Worm (Caenorhabditis elegans) whole organism, young adult: ENCODE results near the gene F11D11.4.

Experiments used
- B0261.1 ChIP-seq: sonication (generic microtip); optimal IDR thresholded peaks from 2 replicates; lab custom pipeline; 2016; ENCODE audit warnings: mild to moderate bottlenecking, missing genetic modification characterization, moderate library complexity, missing compliant biosample characterization
- D2030.7 ChIP-seq: fragments of 200-800 bp; sonication (Bioruptor generic); IDR thresholded peaks from 2 replicates; pipeline ENCODE4 v1.3.6; 2022; ENCODE audit warnings: missing genetic modification reagents, missing genetic modification characterization, missing compliant biosample characterization
- F10E7.11 ChIP-seq: sonication (generic microtip); optimal IDR thresholded peaks from 2 replicates; lab custom pipeline; 2017; ENCODE audit warnings: mild to moderate bottlenecking, missing genetic modification characterization, moderate library complexity, missing compliant biosample characterization
- F39B2.1 ChIP-seq: fragments of 200-800 bp; sonication (Bioruptor generic); IDR thresholded peaks from 2 replicates; pipeline ENCODE4 v1.3.6; 2022; ENCODE audit warnings: missing genetic modification reagents, missing genetic modification characterization, missing compliant biosample characterization
- F55B11.4 ChIP-seq: sonication (generic microtip); optimal IDR thresholded peaks from 2 replicates; lab custom pipeline; 2016; ENCODE audit warnings: missing compliant biosample characterization, missing genetic modification characterization, borderline replicate concordance; ENCODE audit not compliant: insufficient read depth
- T26A5.8 ChIP-seq: sonication (generic microtip); optimal IDR thresholded peaks from 2 replicates; lab custom pipeline; 2016; ENCODE audit warnings: missing genetic modification characterization, missing compliant biosample characterization
- akir-1 ChIP-seq: fragments of 200-800 bp; sonication (Bioruptor generic); optimal IDR thresholded peaks from 2 replicates; lab custom pipeline; 2018; ENCODE audit warnings: mild to moderate bottlenecking, missing genetic modification characterization, moderate library complexity, missing compliant biosample characterization
- athp-1 ChIP-seq: sonication (generic microtip); optimal IDR thresholded peaks from 2 replicates; lab custom pipeline; 2017; ENCODE audit warnings: mild to moderate bottlenecking, missing genetic modification characterization, missing compliant biosample characterization
- cebp-1 ChIP-seq, 2 experiments: fragments of 200-800 bp in 1 of 2; sonication (Bioruptor generic) in 1 of 2; sonication (generic microtip) in 1 of 2; IDR thresholded peaks in 1 of 2; optimal IDR thresholded peaks in 1 of 2; 2 replicates each; pipeline versions ENCODE4 v1.3.6 to Lab custom; 2017 to 2022; ENCODE audit warnings: missing compliant biosample characterization in 2 of 2, missing genetic modification characterization in 2 of 2, mild to moderate bottlenecking in 1 of 2, missing genetic modification reagents in 1 of 2, moderate library complexity in 1 of 2
- ets-4 ChIP-seq: fragments of 200-800 bp; sonication (Bioruptor generic); optimal IDR thresholded peaks from 2 replicates; lab custom pipeline; 2018; ENCODE audit warnings: mild to moderate bottlenecking, missing genetic modification characterization, missing compliant biosample characterization
- hmg-1.2 ChIP-seq: fragments of 200-800 bp; sonication (Bioruptor generic); IDR thresholded peaks from 2 replicates; pipeline ENCODE4 v1.3.6; 2022; ENCODE audit warnings: missing genetic modification reagents, missing genetic modification characterization, missing compliant biosample characterization
- let-526 ChIP-seq: fragments of 200-800 bp; sonication (Bioruptor generic); IDR thresholded peaks from 2 replicates; pipeline ENCODE4 v1.3.6; 2022; ENCODE audit warnings: missing genetic modification reagents, missing genetic modification characterization, missing compliant biosample characterization
- lin-35 ChIP-seq, 3 experiments: fragments of 150-350 bp in 2 of 3; sonication (generic microtip) in 1 of 3; optimal IDR thresholded peaks; 2 replicates each; lab custom pipeline; 2014 to 2018; ENCODE audit warnings: missing biosample characterization in 3 of 3, missing genetic modification characterization in 3 of 3, missing genetic modification reagents in 3 of 3
- lin-54 ChIP-seq: fragments of 200-800 bp; sonication (Bioruptor generic); optimal IDR thresholded peaks from 2 replicates; lab custom pipeline; 2018; ENCODE audit warnings: mild to moderate bottlenecking, missing genetic modification characterization, missing compliant biosample characterization
- lsy-27 ChIP-seq: sonication (generic microtip); optimal IDR thresholded peaks from 2 replicates; lab custom pipeline; 2017; ENCODE audit warnings: missing genetic modification characterization, mild to moderate bottlenecking, missing compliant biosample characterization, antibody characterized with exemption, missing genotype, borderline replicate concordance; ENCODE audit not compliant: insufficient read depth
- madf-3 ChIP-seq: fragments of 200-800 bp; sonication (Bioruptor generic); IDR thresholded peaks from 2 replicates; pipeline ENCODE4 v1.3.6; 2022; ENCODE audit warnings: missing genetic modification reagents, missing genetic modification characterization, missing compliant biosample characterization
- madf-8 ChIP-seq: fragments of 200-800 bp; sonication (Bioruptor generic); conservative IDR thresholded peaks from 2 replicates; pipeline ENCODE4 v1.3.6; 2022; ENCODE audit warnings: missing genetic modification reagents, missing genetic modification characterization, missing compliant biosample characterization
- mcd-1 ChIP-seq: fragments of 200-800 bp; sonication (Bioruptor generic); IDR thresholded peaks from 2 replicates; pipeline ENCODE4 v1.3.6; 2022; ENCODE audit warnings: missing genetic modification reagents, missing genetic modification characterization, missing compliant biosample characterization
- nhr-120 ChIP-seq: fragments of 200-800 bp; sonication (Bioruptor generic); IDR thresholded peaks from 2 replicates; pipeline ENCODE4 v1.3.6; 2022; ENCODE audit warnings: missing genetic modification characterization, missing compliant biosample characterization
- nhr-80 ChIP-seq: sonication (generic microtip); optimal IDR thresholded peaks from 2 replicates; lab custom pipeline; 2016; ENCODE audit warnings: missing genetic modification characterization, missing compliant biosample characterization
- nhr-90 ChIP-seq: sonication (generic microtip); optimal IDR thresholded peaks from 2 replicates; lab custom pipeline; 2016; ENCODE audit warnings: missing genotype, mild to moderate bottlenecking, missing genetic modification characterization, missing compliant biosample characterization
- pbrm-1 ChIP-seq: fragments of 200-800 bp; sonication (Bioruptor generic); IDR thresholded peaks from 2 replicates; pipeline ENCODE4 v1.3.6; 2022; ENCODE audit warnings: missing genetic modification reagents, missing genetic modification characterization, missing compliant biosample characterization
- rcor-1 ChIP-seq: fragments of 200-800 bp; sonication (Bioruptor generic); IDR thresholded peaks from 2 replicates; pipeline ENCODE4 v1.3.6; 2022; ENCODE audit warnings: missing genetic modification reagents, missing genetic modification characterization, missing compliant biosample characterization
- rec-8 ChIP-seq, 2 experiments: sonication (generic microtip); optimal IDR thresholded peaks; 2 replicates each; lab custom pipeline; 2016; ENCODE audit warnings: mild to moderate bottlenecking in 2 of 2, missing genetic modification characterization in 2 of 2, missing genetic modification reagents in 2 of 2, missing genotype in 2 of 2, missing biosample characterization in 1 of 2, missing compliant biosample characterization in 1 of 2, moderate library complexity in 1 of 2
- rpc-1 ChIP-seq, 2 experiments: fragments of 150-350 bp in 1 of 2; sonication (generic microtip) in 1 of 2; optimal IDR thresholded peaks; 2 replicates each; lab custom pipeline; 2014 to 2018; ENCODE audit warnings: missing biosample characterization in 1 of 2, missing genetic modification characterization in 1 of 2, missing genetic modification reagents in 1 of 2, missing genotype in 1 of 2
- sea-2 ChIP-seq: fragments of 200-800 bp; sonication (Bioruptor generic); IDR thresholded peaks from 2 replicates; pipeline ENCODE4 v1.3.6; 2022; ENCODE audit warnings: missing genetic modification characterization, missing compliant biosample characterization
- snpc-3.4 ChIP-seq: sonication (generic microtip); optimal IDR thresholded peaks from 2 replicates; lab custom pipeline; 2017; ENCODE audit warnings: missing genetic modification characterization, mild to moderate bottlenecking, missing compliant biosample characterization, antibody characterized with exemption, moderate library complexity, missing genotype, missing genetic modification reagents
- xnd-1 ChIP-seq: sonication (generic microtip); optimal IDR thresholded peaks from 2 replicates; lab custom pipeline; 2016; ENCODE audit warnings: missing genotype, missing genetic modification reagents, missing genetic modification characterization, missing compliant biosample characterization
- zfh-2 ChIP-seq: fragments of 200-800 bp; sonication (Bioruptor generic); conservative IDR thresholded peaks from 2 replicates; pipeline ENCODE4 v1.3.6; 2022; ENCODE audit warnings: missing genetic modification reagents, missing genetic modification characterization, missing compliant biosample characterization
- ztf-18 ChIP-seq: sonication (generic microtip); optimal IDR thresholded peaks from 2 replicates; lab custom pipeline; 2016; ENCODE audit warnings: missing genotype, mild to moderate bottlenecking, missing genetic modification characterization, missing compliant biosample characterization
- ztf-25 ChIP-seq: fragments of 200-800 bp; sonication (Bioruptor generic); IDR thresholded peaks from 2 replicates; pipeline ENCODE4 v1.3.6; 2022; ENCODE audit warnings: missing genetic modification reagents, missing genetic modification characterization, missing compliant biosample characterization

F11D11.4 gene

ce11 chrV:18787417-18787918 lies 26.3 kb downstream of the F11D11.4 start, which contains the start of gene Y17D7B.2:
TSS of gene Y17D7B.2 (plus strand) at chrV:18787739.
- TF ChIP-seq rec-8 (tag; optimal IDR thresholded peaks at IDR 0.05; lab: Kevin White, UChicago) (no peak), ztf-25 (GFP tag; lab: Robert Waterston, UW) (no peak), cebp-1 (GFP tag; IDR thresholded peaks at IDR 0.05; lab: Robert Waterston, UW) (peak; percentile 64; the same call in 1 of the 2 replicates), cebp-1 (tag; optimal IDR thresholded peaks at IDR 0.05; lab: Kevin White, UChicago) (peak; percentile 96), pbrm-1 (GFP tag; lab: Robert Waterston, UW) (no peak), rpc-1 (optimal IDR thresholded peaks at IDR 0.05; lab: Kevin White, UChicago) (no peak), rpc-1 (tag; optimal IDR thresholded peaks at IDR 0.05; lab: Kevin White, UChicago) (no peak)

ce11 chrV:18790658-18791057 lies 29.5 kb downstream of the F11D11.4 start, which contains the start of gene nhr-231:
TSS of gene nhr-231 (plus strand) at chrV:18790958.
- TF ChIP-seq cebp-1 (GFP tag; IDR thresholded peaks at IDR 0.05; lab: Robert Waterston, UW) (no peak), cebp-1 (tag; optimal IDR thresholded peaks at IDR 0.05; lab: Kevin White, UChicago) (peak; percentile 14), akir-1 (GFP tag; lab: Kevin White, UChicago) (no peak)
- TF ChIP-seq, all 124 proteins: peak for 1

ce11 chrV:18800811-18801210 lies 39.6 kb downstream of the F11D11.4 start, which contains the start of gene nhr-170:
TSS of gene nhr-170 (minus strand) at chrV:18800826.
- peak; percentile 17 for TF ChIP-seq nhr-80 (tag; lab: Kevin White, UChicago)
- no peak for TF ChIP-seq madf-8 (GFP tag; lab: Robert Waterston, UW)
- no peak for TF ChIP-seq akir-1 (GFP tag; lab: Kevin White, UChicago)
- no peak for TF ChIP-seq lin-35 (GFP tag; optimal IDR thresholded peaks at IDR 0.05; lab: Kevin White, UChicago)
- no peak for TF ChIP-seq nhr-90 (tag; lab: Kevin White, UChicago)

- TF ChIP-seq lsy-27 = no peak
- TF ChIP-seq sea-2 (GFP tag; lab: Robert Waterston, UW) = no peak
These were observed 40.9 kb downstream of the F11D11.4 start, which contains the start of gene C54E10.11 for ce11 chrV:18802077-18802476. TSS of gene C54E10.11 (minus strand) at chrV:18802177.

- TF ChIP-seq let-526 (GFP tag; lab: Robert Waterston, UW) (no peak), F39B2.1 (GFP tag; lab: Robert Waterston, UW) (no peak), snpc-3.4 (tag; lab: Kevin White, UChicago) (no peak), mcd-1 (GFP tag; lab: Robert Waterston, UW) (no peak), ztf-18 (tag; lab: Kevin White, UChicago) (no peak), athp-1 (tag; lab: Kevin White, UChicago) (no peak), T26A5.8 (tag; lab: Kevin White, UChicago) (no peak), xnd-1 (no peak)
These were observed 42.1 kb downstream of the F11D11.4 start, which contains the start of gene C54E10.10 for ce11 chrV:18803260-18803659. TSS of gene C54E10.10 (minus strand) at chrV:18803360.

ce11 chrV:18806409-18806808 lies 45.2 kb downstream of the F11D11.4 start, which contains the start of gene sri-10:
TSS of gene sri-10 (minus strand) at chrV:18806509.
- TF ChIP-seq nhr-120 (GFP tag; lab: Robert Waterston, UW) = no peak
- no peak for TF ChIP-seq D2030.7
- no peak for TF ChIP-seq rec-8 (tag; optimal IDR thresholded peaks at IDR 0.05; lab: Kevin White, UChicago)
- no peak for TF ChIP-seq madf-3
- no peak for TF ChIP-seq rcor-1 (GFP tag; lab: Robert Waterston, UW)

ce11 chrV:18808621-18809020 lies 47.4 kb downstream of the F11D11.4 start, which contains the start of gene C54E10.6:
TSS of gene C54E10.6 (minus strand) at chrV:18808729.
- TF ChIP-seq xnd-1 (no peak), lin-54 (GFP tag; lab: Kevin White, UChicago) (no peak), F55B11.4 (tag; lab: Kevin White, UChicago) (no peak), B0261.1 (no peak), ets-4 (GFP tag; lab: Kevin White, UChicago) (no peak), zfh-2 (0 out of 2 replicates have a peak, but pooled peaks have one; percentile 38), F39B2.1 (GFP tag; lab: Robert Waterston, UW) (no peak), F10E7.11 (no peak), hmg-1.2 (GFP tag; lab: Robert Waterston, UW) (peak; percentile 63; the same call in 1 of the 2 replicates), rec-8 (tag; optimal IDR thresholded peaks at IDR 0.05; lab: Kevin White, UChicago) (no peak)
